Fruit fly (Drosophila melanogaster) whole organism, prepupa: ENCODE measurements around the gene Shmt.

Experiments
- CG11762 ChIP-seq: fragments of 200-800 bp; sonication (Bioruptor generic); optimal IDR thresholded peaks from 3 replicates; lab custom pipeline; 2016; ENCODE audit warnings: missing biosample characterization, missing genetic modification characterization; ENCODE audit not compliant: insufficient read depth
- CG11902 ChIP-seq: fragments of 200-800 bp; sonication (Bioruptor generic); optimal IDR thresholded peaks from 3 replicates; lab custom pipeline; 2016; ENCODE audit warnings: missing biosample characterization, missing genetic modification characterization
- CG1621 ChIP-seq: fragments of 200-800 bp; sonication (Bioruptor generic); optimal IDR thresholded peaks from 3 replicates; lab custom pipeline; 2018; ENCODE audit warnings: missing biosample characterization, mild to moderate bottlenecking, missing genetic modification characterization
- CG3032 ChIP-seq: fragments of 200-800 bp; optimal IDR thresholded peaks from 2 replicates; lab custom pipeline; 2019; ENCODE audit warnings: missing biosample characterization, mild to moderate bottlenecking, missing genetic modification characterization, moderate library complexity
- CG31627 ChIP-seq: fragments of 200-800 bp; sonication (Bioruptor generic); optimal IDR thresholded peaks from 3 replicates; lab custom pipeline; 2016; ENCODE audit warnings: missing biosample characterization, missing genetic modification characterization
- CG34406 ChIP-seq: fragments of 200-800 bp; sonication (Bioruptor generic); optimal IDR thresholded peaks from 3 replicates; lab custom pipeline; 2016; ENCODE audit warnings: missing biosample characterization, missing genetic modification characterization
- CG3919 ChIP-seq: fragments of 200-800 bp; sonication (Bioruptor generic); optimal IDR thresholded peaks from 3 replicates; lab custom pipeline; 2016; ENCODE audit warnings: missing biosample characterization, missing genetic modification characterization
- CG4318 ChIP-seq: fragments of 200-800 bp; sonication (Bioruptor generic); optimal IDR thresholded peaks from 3 replicates; lab custom pipeline; 2017; ENCODE audit warnings: missing biosample characterization, mild to moderate bottlenecking, missing genetic modification characterization
- CG6163 ChIP-seq: fragments of 200-800 bp; sonication (Bioruptor generic); IDR thresholded peaks from 3 replicates; pipeline ENCODE4 v1.3.6; 2022; ENCODE audit warnings: missing biosample characterization, missing genetic modification characterization
- CG6276 ChIP-seq: fragments of 200-800 bp; sonication (Bioruptor generic); optimal IDR thresholded peaks from 2 replicates; lab custom pipeline; 2017; ENCODE audit warnings: missing biosample characterization, mild to moderate bottlenecking, missing genetic modification characterization
- CG6792 ChIP-seq: fragments of 200-800 bp; sonication (Bioruptor generic); optimal IDR thresholded peaks from 3 replicates; lab custom pipeline; 2016; ENCODE audit warnings: missing biosample characterization, missing genetic modification characterization
- CG6808 ChIP-seq: fragments of 200-800 bp; sonication (Bioruptor generic); optimal IDR thresholded peaks from 3 replicates; lab custom pipeline; 2017; ENCODE audit warnings: missing biosample characterization, missing genetic modification characterization, mild to moderate bottlenecking, moderate library complexity, missing genetic modification reagents
- CG6854 ChIP-seq: fragments of 200-800 bp; sonication (Bioruptor generic); optimal IDR thresholded peaks from 2 replicates; lab custom pipeline; 2017; ENCODE audit warnings: missing biosample characterization, mild to moderate bottlenecking, missing genetic modification characterization
- CG7368 ChIP-seq: fragments of 200-800 bp; sonication (Bioruptor generic); optimal IDR thresholded peaks from 3 replicates; lab custom pipeline; 2016; ENCODE audit warnings: missing biosample characterization, missing genetic modification characterization
- CG8319 ChIP-seq: fragments of 200-800 bp; sonication (Bioruptor generic); optimal IDR thresholded peaks from 3 replicates; lab custom pipeline; 2016; ENCODE audit warnings: missing biosample characterization, missing genetic modification characterization
- CG8632 ChIP-seq: fragments of 200-800 bp; sonication (Bioruptor generic); optimal IDR thresholded peaks from 3 replicates; lab custom pipeline; 2016; ENCODE audit warnings: missing biosample characterization, missing genetic modification characterization
- CG9139 ChIP-seq: fragments of 200-800 bp; sonication (Bioruptor generic); optimal IDR thresholded peaks from 3 replicates; lab custom pipeline; 2017; ENCODE audit warnings: missing biosample characterization, mild to moderate bottlenecking, missing genetic modification characterization
- Ets96B ChIP-seq: fragments of 200-800 bp; optimal IDR thresholded peaks from 2 replicates; lab custom pipeline; 2019; ENCODE audit warnings: missing biosample characterization, mild to moderate bottlenecking, missing genetic modification characterization, moderate library complexity
- Gug ChIP-seq: fragments of 200-800 bp; sonication (Bioruptor generic); IDR thresholded peaks from 2 replicates; pipeline ENCODE4 v1.3.6; 2022; ENCODE audit warnings: missing biosample characterization, missing genetic modification characterization
- Hr4 ChIP-seq: fragments of 200-800 bp; sonication (Bioruptor generic); optimal IDR thresholded peaks from 3 replicates; lab custom pipeline; 2016; ENCODE audit warnings: missing biosample characterization, missing genetic modification characterization
- Lpt ChIP-seq: fragments of 200-800 bp; sonication (Bioruptor generic); optimal IDR thresholded peaks from 3 replicates; lab custom pipeline; 2016; ENCODE audit warnings: missing biosample characterization, missing genetic modification characterization
- Smox ChIP-seq: fragments of 200-800 bp; sonication (Bioruptor generic); optimal IDR thresholded peaks from 3 replicates; lab custom pipeline; 2016; ENCODE audit warnings: missing biosample characterization, missing genetic modification characterization
- Sox102F ChIP-seq: fragments of 200-800 bp; sonication (Bioruptor generic); optimal IDR thresholded peaks from 2 replicates; lab custom pipeline; 2016; ENCODE audit warnings: missing biosample characterization, mild to moderate bottlenecking, missing genetic modification characterization
- Sox15 ChIP-seq: fragments of 200-800 bp; sonication (Bioruptor generic); optimal IDR thresholded peaks from 3 replicates; lab custom pipeline; 2016; ENCODE audit warnings: missing biosample characterization, missing genetic modification characterization
- acj6 ChIP-seq: fragments of 200-800 bp; sonication (Bioruptor generic); optimal IDR thresholded peaks from 3 replicates; lab custom pipeline; 2016; ENCODE audit warnings: missing biosample characterization, missing genetic modification characterization
- cyc ChIP-seq: fragments of 200-800 bp; sonication (Bioruptor generic); optimal IDR thresholded peaks from 3 replicates; lab custom pipeline; 2016; ENCODE audit warnings: missing biosample characterization, missing genetic modification characterization
- dac ChIP-seq: fragments of 200-800 bp; sonication (Bioruptor generic); optimal IDR thresholded peaks from 2 replicates; lab custom pipeline; 2017; ENCODE audit warnings: missing biosample characterization, mild to moderate bottlenecking, missing genetic modification characterization
- dsx ChIP-seq: fragments of 200-800 bp; optimal IDR thresholded peaks from 3 replicates; lab custom pipeline; 2019; ENCODE audit warnings: missing biosample characterization, mild to moderate bottlenecking, missing genetic modification characterization, moderate library complexity; ENCODE audit not compliant: poor library complexity, severe bottlenecking
- eg ChIP-seq: fragments of 200-800 bp; sonication (Bioruptor generic); IDR thresholded peaks from 3 replicates; pipeline ENCODE4 v1.3.6; 2022; ENCODE audit warnings: missing biosample characterization, missing genetic modification characterization
- fd85E ChIP-seq: fragments of 200-800 bp; sonication (Bioruptor generic); optimal IDR thresholded peaks from 3 replicates; lab custom pipeline; 2016; ENCODE audit warnings: missing biosample characterization, missing genetic modification characterization
- lz ChIP-seq: fragments of 200-800 bp; sonication (Bioruptor generic); optimal IDR thresholded peaks from 3 replicates; lab custom pipeline; 2016; ENCODE audit warnings: missing biosample characterization, missing genetic modification characterization
- net ChIP-seq: fragments of 200-800 bp; sonication (Bioruptor generic); optimal IDR thresholded peaks from 3 replicates; lab custom pipeline; 2016; ENCODE audit warnings: missing biosample characterization, missing genetic modification characterization
- ss ChIP-seq, 2 experiments: fragments of 200-800 bp; sonication (Bioruptor generic); optimal IDR thresholded peaks; 2 replicates in 1 of 2; 3 replicates in 1 of 2; lab custom pipeline; 2017 to 2018; ENCODE audit warnings: mild to moderate bottlenecking in 2 of 2, missing biosample characterization in 2 of 2, missing genetic modification characterization in 2 of 2, moderate library complexity in 1 of 2
- svp ChIP-seq: fragments of 200-800 bp; sonication (Bioruptor generic); peaks from one replicate; lab custom pipeline; 2016; ENCODE audit warnings: missing biosample characterization, missing genetic modification characterization
- vri ChIP-seq: fragments of 200-800 bp; sonication (Bioruptor generic); optimal IDR thresholded peaks from 3 replicates; lab custom pipeline; 2016; ENCODE audit warnings: missing biosample characterization, mild to moderate bottlenecking, missing genetic modification characterization

Shmt gene

DNA sequence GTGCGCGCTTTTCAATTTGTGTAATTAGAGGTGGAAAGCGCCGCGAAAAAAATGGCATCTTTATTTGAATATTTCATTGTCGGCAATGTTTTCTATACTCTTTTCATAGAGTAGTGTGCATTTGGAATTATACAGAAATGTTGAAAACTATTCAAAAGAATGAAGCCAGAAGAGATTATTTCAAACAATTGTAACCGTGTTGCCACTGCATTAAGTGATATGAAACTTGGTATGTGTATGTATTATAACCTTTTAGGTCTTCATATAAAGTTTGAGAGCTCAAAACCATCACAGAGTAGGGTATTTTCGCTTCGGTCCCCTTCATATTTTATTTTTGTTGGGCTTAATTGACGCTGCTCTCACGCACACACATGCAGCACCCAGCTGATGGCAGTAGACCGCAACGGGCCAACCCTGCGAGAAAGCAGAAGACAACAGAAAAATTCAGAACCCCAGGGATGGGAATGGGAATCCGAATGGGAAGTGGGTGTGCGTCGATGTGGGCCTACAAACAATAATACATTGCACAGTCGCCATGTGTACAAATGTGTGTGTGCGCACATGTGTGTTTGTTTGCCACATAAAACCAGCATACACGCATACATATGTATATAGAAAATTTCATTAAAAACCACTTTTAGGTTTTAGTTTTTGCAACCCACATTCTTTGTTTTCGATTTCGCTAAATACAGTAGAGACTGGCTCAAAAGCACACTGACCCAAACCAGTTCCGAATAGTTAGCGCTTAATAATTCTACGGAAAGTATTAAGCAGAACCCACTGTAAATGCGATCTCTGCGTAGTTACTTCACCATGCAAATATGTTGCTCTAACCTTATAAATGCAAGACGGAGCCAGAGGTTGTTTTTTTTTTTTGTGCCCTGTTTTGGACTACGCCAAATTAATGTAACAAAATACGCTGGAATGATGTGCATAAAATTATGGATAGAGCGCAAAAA lies 21.8 kb downstream of the Shmt start (continued):
- TF ChIP-seq CG11762 (GFP tag; lab: Kevin White, UChicago) (no peak), CG4318 (peak; percentile 11), Sox102F (GFP tag; lab: Kevin White, UChicago) (peak; percentile 4), CG7368 (GFP tag; lab: Kevin White, UChicago) (no peak), cyc (GFP tag; lab: Kevin White, UChicago) (peak; percentile 16), svp (GFP tag; lab: Kevin White, UChicago) (peak; percentile 68), net (GFP tag; lab: Kevin White, UChicago) (peak; percentile 26), ss (GFP tag; optimal IDR thresholded peaks at IDR 0.05; lab: Kevin White, UChicago) (peak in 1 of 2 experiments; percentile 27), CG9139 (GFP tag; lab: Kevin White, UChicago) (no peak), Gug (GFP tag; lab: Robert Waterston, UW) (no peak), Sox15 (GFP tag; lab: Kevin White, UChicago) (no peak), vri (GFP tag; lab: Kevin White, UChicago) (no peak), Hr4 (GFP tag; lab: Kevin White, UChicago) (peak; percentile 17), CG8319 (GFP tag; lab: Kevin White, UChicago) (no peak), CG31627 (GFP tag; lab: Kevin White, UChicago) (peak; percentile 23), lz (peak; percentile 4), CG6792 (GFP tag; lab: Kevin White, UChicago) (peak; percentile 42), CG3919 (GFP tag; lab: Kevin White, UChicago) (peak; percentile 18), CG34406 (GFP tag; lab: Kevin White, UChicago) (peak; percentile 2), CG6854 (no peak), dac (no peak), Lpt (no peak), CG11902 (GFP tag; lab: Kevin White, UChicago) (no peak), CG1621 (tag; lab: Kevin White, UChicago) (no peak)

DNA sequence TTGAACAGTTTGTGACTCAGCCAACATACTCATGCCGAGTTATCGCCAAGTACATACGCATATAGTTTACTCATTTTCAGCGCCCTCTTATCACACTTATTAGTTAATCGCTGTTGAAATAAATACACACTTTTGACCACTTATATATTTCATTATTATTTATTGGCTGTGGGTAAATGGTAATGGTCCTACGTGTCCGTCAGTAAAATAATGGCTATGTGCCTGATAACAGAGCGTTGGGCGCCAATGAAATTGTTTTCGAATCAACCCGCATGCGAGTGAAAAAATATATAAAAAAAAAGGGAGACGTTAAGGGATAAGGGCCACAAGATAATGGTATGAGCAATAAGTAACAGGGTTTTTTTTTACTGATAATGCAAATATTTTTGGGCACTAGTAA lies 23.4 kb downstream of the Shmt start:
- no peak for TF ChIP-seq dsx (GFP tag; lab: Kevin White, UChicago)
- TF ChIP-seq svp (GFP tag; lab: Kevin White, UChicago), result peak; percentile 20
- peak; percentile 11 for TF ChIP-seq vri (GFP tag; lab: Kevin White, UChicago)
- TF ChIP-seq CG6163 (GFP tag; lab: Robert Waterston, UW), result 0 out of 3 replicates have a peak, but pooled peaks have one; percentile 11
- TF ChIP-seq acj6 (GFP tag; lab: Kevin White, UChicago), result no peak
- TF ChIP-seq, all 60 proteins: peak for 3

DNA sequence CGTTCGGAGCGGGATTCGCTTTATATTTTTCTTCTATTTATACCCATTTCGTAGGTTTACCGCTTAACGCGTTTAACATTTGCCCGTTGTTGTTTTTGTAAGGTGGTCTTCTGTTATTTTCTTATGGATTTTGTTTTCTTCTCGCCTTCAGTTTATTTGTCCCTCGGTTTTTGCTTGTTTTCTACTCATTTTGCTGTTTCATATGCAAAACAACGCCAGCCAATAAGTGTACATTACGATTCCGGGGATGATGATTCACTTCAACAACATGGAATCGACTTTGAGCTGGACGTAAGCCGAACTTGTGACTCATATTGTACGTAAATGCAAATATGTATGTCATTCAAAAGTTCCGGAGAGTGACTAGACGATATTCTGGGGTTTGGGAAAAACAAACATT lies 24.1 kb downstream of the Shmt start:
- TF ChIP-seq CG3032 (tag; lab: Kevin White, UChicago) (no peak), CG31627 (GFP tag; lab: Kevin White, UChicago) (no peak), CG8632 (GFP tag; lab: Kevin White, UChicago) (no peak), Hr4 (GFP tag; lab: Kevin White, UChicago) (no peak), Gug (GFP tag; lab: Robert Waterston, UW) (no peak), CG6276 (GFP tag; lab: Kevin White, UChicago) (no peak), CG9139 (GFP tag; lab: Kevin White, UChicago) (peak; percentile 23), fd85E (GFP tag; lab: Kevin White, UChicago) (no peak), Smox (GFP tag; lab: Kevin White, UChicago) (no peak), ss (GFP tag; optimal IDR thresholded peaks at IDR 0.05; lab: Kevin White, UChicago) (peak in 1 of 2 experiments; percentile 21), Ets96B (tag; lab: Kevin White, UChicago) (no peak), Sox15 (GFP tag; lab: Kevin White, UChicago) (no peak), CG6808 (GFP tag; lab: Kevin White, UChicago) (no peak), eg (GFP tag; lab: Robert Waterston, UW) (no peak), CG1621 (tag; lab: Kevin White, UChicago) (peak; percentile 30)
